Fruit fly (Drosophila melanogaster) whole organism, embryonic: Measurements from ENCODE around the gene CG34260.

Source experiments
- Bgb ChIP-seq: fragments of 200-800 bp; sonication (Bioruptor generic); IDR thresholded peaks from 2 replicates; pipeline ENCODE4 v1.3.6; 2022; ENCODE audit warnings: missing biosample characterization, missing genetic modification characterization; ENCODE audit not compliant: partially characterized antibody
- C15 ChIP-seq: fragments of 200-800 bp; sonication (Bioruptor generic); IDR thresholded peaks from 3 replicates; pipeline ENCODE4 v1.3.6; 2022; ENCODE audit warnings: missing biosample characterization, missing genetic modification characterization
- CG10431 ChIP-seq: fragments of 200-800 bp; sonication (Bioruptor generic); optimal IDR thresholded peaks from 3 replicates; lab custom pipeline; 2018; ENCODE audit warnings: missing biosample characterization, mild to moderate bottlenecking, missing genetic modification characterization
- CG11560 ChIP-seq: fragments of 200-800 bp; sonication (Bioruptor generic); IDR thresholded peaks from 3 replicates; pipeline ENCODE4 v1.3.6; 2022; ENCODE audit warnings: missing biosample characterization, missing genetic modification characterization
- CG12744 ChIP-seq: fragments of 200-800 bp; sonication (Bioruptor generic); optimal IDR thresholded peaks from 2 replicates; lab custom pipeline; 2016; ENCODE audit warnings: missing biosample characterization, missing genetic modification characterization
- CG13123 ChIP-seq: fragments of 200-800 bp; sonication (Bioruptor generic); optimal IDR thresholded peaks from 2 replicates; lab custom pipeline; 2016; ENCODE audit warnings: missing biosample characterization, missing genetic modification characterization
- CG14050 ChIP-seq: fragments of 200-800 bp; sonication (Bioruptor generic); IDR thresholded peaks from 3 replicates; pipeline ENCODE4 v1.3.6; 2022; ENCODE audit warnings: missing biosample characterization, missing genetic modification characterization
- CG15011 ChIP-seq: fragments of 200-800 bp; sonication (Bioruptor generic); optimal IDR thresholded peaks from 3 replicates; lab custom pipeline; 2018; ENCODE audit warnings: missing biosample characterization, mild to moderate bottlenecking, missing genetic modification characterization
- CG15073 ChIP-seq: fragments of 200-800 bp; sonication (Bioruptor generic); optimal IDR thresholded peaks from 2 replicates; lab custom pipeline; 2016; ENCODE audit warnings: missing biosample characterization, missing genetic modification characterization
- CG15601 ChIP-seq: fragments of 200-800 bp; sonication (Bioruptor generic); optimal IDR thresholded peaks from 3 replicates; lab custom pipeline; 2019; ENCODE audit warnings: missing biosample characterization, mild to moderate bottlenecking, missing genetic modification characterization, moderate library complexity
- CG17186 ChIP-seq: fragments of 200-800 bp; sonication (Bioruptor generic); optimal IDR thresholded peaks from 3 replicates; lab custom pipeline; 2017; ENCODE audit warnings: missing biosample characterization, missing genetic modification reagents, missing genetic modification characterization
- CG17328 ChIP-seq: fragments of 200-800 bp; sonication (Bioruptor generic); IDR thresholded peaks from 2 replicates; pipeline ENCODE4 v1.3.6; 2022; ENCODE audit warnings: missing biosample characterization, missing genetic modification characterization
- CG17568 ChIP-seq: fragments of 200-800 bp; sonication (Bioruptor generic); optimal IDR thresholded peaks from 2 replicates; lab custom pipeline; 2018; ENCODE audit warnings: missing biosample characterization, mild to moderate bottlenecking, missing genetic modification characterization, moderate library complexity
- CG30403 ChIP-seq: fragments of 200-800 bp; sonication (Bioruptor generic); optimal IDR thresholded peaks from 3 replicates; lab custom pipeline; 2016; ENCODE audit warnings: missing biosample characterization, missing genetic modification characterization
- CG4360 ChIP-seq: fragments of 200-800 bp; sonication (Bioruptor generic); IDR thresholded peaks from 2 replicates; pipeline ENCODE4 v1.3.6; 2022; ENCODE audit warnings: missing biosample characterization, missing genetic modification characterization
- CG4617 ChIP-seq: fragments of 200-800 bp; sonication (Bioruptor generic); optimal IDR thresholded peaks from 3 replicates; lab custom pipeline; 2016; ENCODE audit warnings: missing biosample characterization, missing genetic modification characterization, borderline replicate concordance
- CG6813 ChIP-seq: fragments of 200-800 bp; sonication (Bioruptor generic); optimal IDR thresholded peaks from 2 replicates; lab custom pipeline; 2017; ENCODE audit warnings: missing biosample characterization, missing genetic modification characterization, mild to moderate bottlenecking, moderate library complexity, missing genetic modification reagents
- CG7357 ChIP-seq: fragments of 200-800 bp; sonication (Bioruptor generic); IDR thresholded peaks from 3 replicates; pipeline ENCODE4 v1.3.6; 2022; ENCODE audit warnings: missing biosample characterization, missing genetic modification characterization
- CG8281 ChIP-seq: fragments of 200-800 bp; sonication (Bioruptor generic); optimal IDR thresholded peaks from 2 replicates; lab custom pipeline; 2018; ENCODE audit warnings: missing biosample characterization, mild to moderate bottlenecking, missing genetic modification characterization, moderate library complexity
- CHES-1-like ChIP-seq: fragments of 200-800 bp; sonication (Bioruptor generic); optimal IDR thresholded peaks from 2 replicates; lab custom pipeline; 2016; ENCODE audit warnings: missing biosample characterization, missing genetic modification characterization
- CrebB ChIP-seq: fragments of 200-800 bp; sonication (Bioruptor generic); optimal IDR thresholded peaks from 3 replicates; lab custom pipeline; 2018; ENCODE audit warnings: missing biosample characterization, mild to moderate bottlenecking, missing genetic modification characterization
- Dfd ChIP-seq, 2 experiments: fragments of >200 bp; optimal IDR thresholded peaks; 2 replicates each; lab custom pipeline; 2017; ENCODE audit warnings: missing biosample characterization in 2 of 2, missing genetic modification characterization in 2 of 2
- Dip3 ChIP-seq: fragments of 200-800 bp; sonication (Bioruptor generic); optimal IDR thresholded peaks from 3 replicates; lab custom pipeline; 2016; ENCODE audit warnings: missing biosample characterization, missing genetic modification characterization
- Drgx ChIP-seq: fragments of 200-800 bp; sonication (Bioruptor generic); IDR thresholded peaks from 2 replicates; pipeline ENCODE4 v1.3.6; 2022; ENCODE audit warnings: missing biosample characterization, missing genetic modification characterization
- Hr3 ChIP-seq: fragments of 200-800 bp; sonication (Bioruptor generic); optimal IDR thresholded peaks from 3 replicates; lab custom pipeline; 2016; ENCODE audit warnings: missing biosample characterization, missing genetic modification characterization
- Hsf ChIP-seq: fragments of 200-800 bp; sonication (Bioruptor generic); optimal IDR thresholded peaks from 3 replicates; lab custom pipeline; 2016; ENCODE audit warnings: missing biosample characterization, missing genetic modification characterization
- Lim3 ChIP-seq: fragments of 200-800 bp; sonication (Bioruptor generic); IDR thresholded peaks from 2 replicates; pipeline ENCODE4 v1.3.6; 2022; ENCODE audit warnings: missing biosample characterization, missing genetic modification characterization
- Nf-YA ChIP-seq: fragments of 200-800 bp; sonication (Bioruptor generic); IDR thresholded peaks from 2 replicates; pipeline ENCODE4 v1.3.6; 2022; ENCODE audit warnings: missing biosample characterization, missing genetic modification characterization
- Oli ChIP-seq: fragments of 200-800 bp; sonication (Bioruptor generic); optimal IDR thresholded peaks from 2 replicates; lab custom pipeline; 2018; ENCODE audit warnings: missing biosample characterization, mild to moderate bottlenecking, missing genetic modification characterization, moderate library complexity
- Opbp ChIP-seq: fragments of 200-800 bp; sonication (Bioruptor generic); IDR thresholded peaks from 3 replicates; pipeline ENCODE4 v1.3.6; 2022; ENCODE audit warnings: missing biosample characterization, missing genetic modification characterization; ENCODE audit not compliant: partially characterized antibody
- Six4 ChIP-seq: fragments of 200-800 bp; sonication (Bioruptor generic); optimal IDR thresholded peaks from 2 replicates; lab custom pipeline; 2016; ENCODE audit warnings: missing biosample characterization, missing genetic modification characterization
- Sox102F ChIP-seq: fragments of 200-800 bp; sonication (Bioruptor generic); optimal IDR thresholded peaks from 2 replicates; lab custom pipeline; 2018; ENCODE audit warnings: missing biosample characterization, mild to moderate bottlenecking, missing genetic modification characterization, moderate library complexity
- Spps ChIP-seq: fragments of 200-800 bp; sonication (Bioruptor generic); optimal IDR thresholded peaks from 2 replicates; lab custom pipeline; 2018; ENCODE audit warnings: missing biosample characterization, mild to moderate bottlenecking, missing genetic modification characterization
- Xbp1 ChIP-seq: fragments of 200-800 bp; sonication (Bioruptor generic); optimal IDR thresholded peaks from 3 replicates; lab custom pipeline; 2016; ENCODE audit warnings: missing biosample characterization, mild to moderate bottlenecking, missing genetic modification characterization
- abd-A ChIP-seq: fragments of 200-800 bp; sonication (Bioruptor generic); optimal IDR thresholded peaks from 3 replicates; lab custom pipeline; 2019; ENCODE audit warnings: missing biosample characterization, mild to moderate bottlenecking, missing genetic modification characterization, moderate library complexity
- amos ChIP-seq: fragments of 200-800 bp; sonication (Bioruptor generic); IDR thresholded peaks from 2 replicates; pipeline ENCODE4 v1.3.6; 2022; ENCODE audit warnings: missing biosample characterization, missing genetic modification characterization; ENCODE audit not compliant: partially characterized antibody
- btn ChIP-seq: fragments of 200-800 bp; sonication (Bioruptor generic); optimal IDR thresholded peaks from 2 replicates; lab custom pipeline; 2016; ENCODE audit warnings: missing biosample characterization, missing genetic modification characterization
- chinmo ChIP-seq: fragments of 200-800 bp; sonication (Bioruptor generic); IDR thresholded peaks from 4 replicates; pipeline ENCODE4 v1.3.6; 2022; ENCODE audit warnings: missing biosample characterization, missing genetic modification characterization; ENCODE audit not compliant: partially characterized antibody
- cwo ChIP-seq: fragments of 200-800 bp; sonication (Bioruptor generic); optimal IDR thresholded peaks from 3 replicates; lab custom pipeline; 2017; ENCODE audit warnings: missing biosample characterization, missing genetic modification characterization, mild to moderate bottlenecking, moderate library complexity, missing genetic modification reagents
- emc ChIP-seq: fragments of 200-800 bp; sonication (Bioruptor generic); optimal IDR thresholded peaks from 2 replicates; lab custom pipeline; 2016; ENCODE audit warnings: missing biosample characterization, missing genetic modification characterization
- hb ChIP-seq: fragments of 200-800 bp; sonication (Bioruptor generic); IDR thresholded peaks from 3 replicates; pipeline ENCODE4 v1.3.6; 2022; ENCODE audit warnings: missing biosample characterization, missing genetic modification characterization; ENCODE audit not compliant: partially characterized antibody
- hkb ChIP-seq, 2 experiments: fragments of 200-800 bp in 1 of 2; fragments of >200 bp in 1 of 2; sonication (Bioruptor generic) in 1 of 2; IDR thresholded peaks in 1 of 2; optimal IDR thresholded peaks in 1 of 2; 2 replicates each; pipeline versions ENCODE4 v1.3.6 to Lab custom; 2017 to 2022; ENCODE audit warnings: missing biosample characterization in 1 of 2, missing genetic modification characterization in 1 of 2
- maf-S ChIP-seq: fragments of 200-800 bp; sonication (Bioruptor generic); optimal IDR thresholded peaks from 2 replicates; lab custom pipeline; 2016; ENCODE audit warnings: missing biosample characterization, missing genetic modification characterization
- nerfin-1 ChIP-seq: fragments of 200-800 bp; sonication (Bioruptor generic); optimal IDR thresholded peaks from 3 replicates; lab custom pipeline; 2019; ENCODE audit warnings: missing biosample characterization, mild to moderate bottlenecking, missing genetic modification characterization, moderate library complexity
- phol ChIP-seq: fragments of 200-800 bp; sonication (Bioruptor generic); optimal IDR thresholded peaks from 3 replicates; lab custom pipeline; 2018; ENCODE audit warnings: missing biosample characterization, mild to moderate bottlenecking, missing genetic modification characterization, moderate library complexity
- slbo ChIP-seq: fragments of 200-800 bp; sonication (Bioruptor generic); IDR thresholded peaks from 2 replicates; pipeline ENCODE4 v1.3.6; 2022; ENCODE audit warnings: missing biosample characterization, missing genetic modification characterization
- tin ChIP-seq: fragments of 200-800 bp; sonication (Bioruptor generic); optimal IDR thresholded peaks from 3 replicates; lab custom pipeline; 2016; ENCODE audit warnings: missing biosample characterization, missing genetic modification characterization
- usp ChIP-seq: fragments of >200 bp; optimal IDR thresholded peaks from 2 replicates; lab custom pipeline; 2017; ENCODE audit warnings: missing biosample characterization, missing genetic modification characterization

CG34260 gene

DNA sequence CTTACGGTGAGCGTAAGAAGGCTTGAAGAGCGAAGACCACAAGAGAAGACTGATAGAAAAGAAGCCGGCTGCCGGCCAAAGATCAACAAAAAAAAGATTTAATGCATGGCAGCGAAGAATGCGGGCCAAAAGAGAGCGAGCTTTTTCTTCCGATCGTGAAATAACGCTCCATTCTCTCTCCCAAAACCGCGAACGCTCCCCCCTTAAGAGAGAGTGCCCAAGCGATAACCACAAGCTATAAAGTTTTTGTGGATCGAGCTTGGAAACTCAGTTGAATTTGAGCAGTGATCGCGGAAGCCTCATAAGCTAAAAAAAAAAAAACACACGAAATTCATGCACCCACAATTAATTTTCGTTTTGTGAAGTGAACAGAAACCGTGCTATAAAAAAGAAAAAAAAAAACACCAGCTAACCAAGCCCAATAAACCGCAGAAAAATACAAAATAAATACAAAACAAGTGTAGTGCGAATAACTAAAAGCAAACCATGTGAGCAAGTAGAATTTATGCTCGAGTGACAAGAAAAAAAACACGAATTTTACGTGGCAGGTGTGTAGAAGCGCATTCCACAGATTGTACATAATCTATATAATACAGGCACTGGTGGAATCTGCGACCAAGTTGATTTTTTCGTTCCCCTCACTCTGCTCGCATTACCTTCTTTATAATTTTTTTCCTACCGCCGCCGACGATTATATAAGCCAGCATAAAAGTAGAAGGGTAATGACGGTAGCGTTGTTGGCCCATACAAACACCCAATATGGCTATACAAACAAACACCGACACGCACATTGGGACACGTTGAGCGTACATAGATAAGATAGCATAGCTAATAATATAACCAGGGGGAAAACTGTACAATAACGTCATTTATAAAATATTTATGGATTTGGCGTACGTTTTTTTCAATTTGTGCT lies 16.7 kb downstream of the CG34260 start, which contains the start of gene CG13252 (continued):
- no peak for TF ChIP-seq CG30403 (GFP tag; lab: Kevin White, UChicago)
- TF ChIP-seq CG15011 (GFP tag; lab: Kevin White, UChicago), result no peak
- TF ChIP-seq CG4617, result no peak
- peak; percentile 95; the same call in 3 of the 4 replicates for TF ChIP-seq chinmo (GFP tag; lab: Robert Waterston, UW)
- no peak for TF ChIP-seq emc
- no peak for TF ChIP-seq amos
- TF ChIP-seq maf-S (GFP tag; lab: Kevin White, UChicago), result no peak
- TF ChIP-seq Six4 (GFP tag; lab: Kevin White, UChicago), result no peak
- no peak for TF ChIP-seq Dip3 (GFP tag; lab: Kevin White, UChicago)
- no peak for TF ChIP-seq CG13123 (GFP tag; lab: Kevin White, UChicago)
- TF ChIP-seq usp (GFP tag; lab: Kevin White, UChicago), result no peak
- TF ChIP-seq Oli (tag; lab: Kevin White, UChicago), result no peak
- no peak for TF ChIP-seq Hr3 (GFP tag; lab: Kevin White, UChicago)
- TF ChIP-seq abd-A (tag; lab: Kevin White, UChicago), result no peak
- TF ChIP-seq Dfd (GFP tag; optimal IDR thresholded peaks at IDR 0.05; lab: Kevin White, UChicago), result no peak
- no peak for TF ChIP-seq hkb (optimal IDR thresholded peaks at IDR 0.05; lab: Kevin White, UChicago)
- TF ChIP-seq hkb (GFP tag; IDR thresholded peaks at IDR 0.05; lab: Robert Waterston, UW), result no peak; the same call in 1 of the 2 replicates
- TF ChIP-seq CG17328 (GFP tag; lab: Robert Waterston, UW), result no peak
- TF ChIP-seq Nf-YA (GFP tag; lab: Robert Waterston, UW), result no peak
- TF ChIP-seq CG10431 (GFP tag; lab: Kevin White, UChicago), result peak; percentile 13
- no peak for TF ChIP-seq cwo (GFP tag; lab: Kevin White, UChicago)
- no peak for TF ChIP-seq slbo (GFP tag; lab: Robert Waterston, UW)
- TF ChIP-seq CG15073 (GFP tag; lab: Kevin White, UChicago), result no peak
- peak; percentile 10 for TF ChIP-seq Hsf (GFP tag; lab: Kevin White, UChicago)
- TF ChIP-seq CG7357 (GFP tag; lab: Robert Waterston, UW), result no peak
- TF ChIP-seq CG15601 (tag; lab: Kevin White, UChicago), result peak; percentile 35
- TF ChIP-seq Opbp (GFP tag; lab: Robert Waterston, UW), result no peak
- no peak for TF ChIP-seq Xbp1
- peak; percentile 7 for TF ChIP-seq Sox102F (GFP tag; lab: Kevin White, UChicago)
- TF ChIP-seq btn (GFP tag; lab: Kevin White, UChicago), result no peak
- no peak for TF ChIP-seq CG17186
- TF ChIP-seq CG17568 (GFP tag; lab: Kevin White, UChicago), result peak; percentile 38
- no peak for TF ChIP-seq Lim3
- no peak for TF ChIP-seq CG12744 (GFP tag; lab: Kevin White, UChicago)
- TF ChIP-seq tin, result no peak
- no peak for TF ChIP-seq hb (GFP tag; lab: Robert Waterston, UW)
- peak; percentile 8 for TF ChIP-seq CG8281
- no peak for TF ChIP-seq nerfin-1 (tag; lab: Kevin White, UChicago)
- TF ChIP-seq Bgb (GFP tag; lab: Robert Waterston, UW), result peak; percentile 22; the same call in 1 of the 2 replicates
- no peak for TF ChIP-seq CG4360 (GFP tag; lab: Robert Waterston, UW)
- TF ChIP-seq CG6813 (GFP tag; lab: Kevin White, UChicago), result peak; percentile 31
- no peak for TF ChIP-seq CG14050 (GFP tag; lab: Robert Waterston, UW)
- TF ChIP-seq CHES-1-like (GFP tag; lab: Kevin White, UChicago), result no peak
- TF ChIP-seq CG11560 (tag; lab: Robert Waterston, UW), result no peak
- TF ChIP-seq Spps, result no peak
- no peak for TF ChIP-seq Drgx
- peak; percentile 10 for TF ChIP-seq CrebB
- TF ChIP-seq phol, result peak; percentile 20
- TF ChIP-seq C15 (GFP tag; lab: Robert Waterston, UW), result no peak
